Worm (Caenorhabditis elegans): ENCODE measurements around the gene pptr-1.

Gene pptr-1

ce11 chrV:16370039-16370438 is 12.7 kb downstream of the pptr-1 start (continued):
- TF ChIP-seq ceh-82 (tag; optimal IDR thresholded peaks at IDR 0.05) (no peak), fkh-10 (GFP tag; optimal IDR thresholded peaks at IDR 0.05) (no peak), lin-15B (tag; optimal IDR thresholded peaks at IDR 0.05) (peak; percentile 48), unc-62 (GFP tag; optimal IDR thresholded peaks at IDR 0.05) (no peak), nhr-237 (tag; optimal IDR thresholded peaks at IDR 0.05) (no peak), pqm-1 (tag; optimal IDR thresholded peaks at IDR 0.05) (peak; percentile 25), egl-27 (tag; optimal IDR thresholded peaks at IDR 0.05) (no peak), hmg-11 (tag; optimal IDR thresholded peaks at IDR 0.05) (peak; percentile 83), nfya-1 (tag; optimal IDR thresholded peaks at IDR 0.05; ENCODE audit: insufficient read depth) (peak; percentile 64), sea-2 (GFP tag; optimal IDR thresholded peaks at IDR 0.05) (no peak), aly-2 (tag; optimal IDR thresholded peaks at IDR 0.05) (no peak), ztf-11 (tag; optimal IDR thresholded peaks at IDR 0.05) (no peak)

- TF ChIP-seq elt-2 (tag; optimal IDR thresholded peaks at IDR 0.05) (no peak), R02D3.7 (tag; optimal IDR thresholded peaks at IDR 0.05) (no peak), ztf-4 (tag; optimal IDR thresholded peaks at IDR 0.05) (no peak), snpc-4 (tag; optimal IDR thresholded peaks at IDR 0.05) (no peak), zag-1 (tag; optimal IDR thresholded peaks at IDR 0.05) (no peak), tbx-2 (tag; optimal IDR thresholded peaks at IDR 0.05) (no peak), sea-2 (GFP tag; optimal IDR thresholded peaks at IDR 0.05) (no peak), elt-3 (tag; optimal IDR thresholded peaks at IDR 0.05) (no peak), ama-1 (optimal IDR thresholded peaks at IDR 0.05) (no peak), ceh-28 (tag; optimal IDR thresholded peaks at IDR 0.05) (no peak), egl-5 (tag; optimal IDR thresholded peaks at IDR 0.05) (no peak), nfya-1 (tag; optimal IDR thresholded peaks at IDR 0.05; ENCODE audit: insufficient read depth) (no peak), lin-39 (tag; optimal IDR thresholded peaks at IDR 0.05) (no peak), daf-12 (tag; optimal IDR thresholded peaks at IDR 0.05) (no peak), fkh-2 (tag; optimal IDR thresholded peaks at IDR 0.05) (no peak), nhr-11 (tag; optimal IDR thresholded peaks at IDR 0.05) (no peak), nhr-76 (tag; optimal IDR thresholded peaks at IDR 0.05) (no peak), ZK546.5 (tag; optimal IDR thresholded peaks at IDR 0.05) (no peak), lsy-12 (tag; optimal IDR thresholded peaks at IDR 0.05) (no peak)
These were observed 17.4 kb downstream of the pptr-1 start, which contains the start of gene srv-34 for ce11 chrV:16374676-16375075. srv-34 (minus strand) TSS chrV:16374776.

ce11 chrV:16376430-16376948 is 19.2 kb downstream of the pptr-1 start:
- TF ChIP-seq pqm-1 (tag; optimal IDR thresholded peaks at IDR 0.05) (no peak), jun-1 (tag; optimal IDR thresholded peaks at IDR 0.05) (no peak), ztf-11 (tag; optimal IDR thresholded peaks at IDR 0.05) (no peak), ZK546.5 (tag; optimal IDR thresholded peaks at IDR 0.05) (no peak), nhr-28 (tag; optimal IDR thresholded peaks at IDR 0.05) (no peak), ceh-82 (tag; optimal IDR thresholded peaks at IDR 0.05) (no peak), nhr-67 (tag; optimal IDR thresholded peaks at IDR 0.05) (no peak), elt-3 (tag; optimal IDR thresholded peaks at IDR 0.05) (no peak)

- TF ChIP-seq tbx-2 (tag; optimal IDR thresholded peaks at IDR 0.05) (no peak), lin-39 (tag; optimal IDR thresholded peaks at IDR 0.05) (no peak), nhr-11 (tag; optimal IDR thresholded peaks at IDR 0.05) (no peak), ztf-4 (tag; optimal IDR thresholded peaks at IDR 0.05) (no peak), mml-1 (tag; optimal IDR thresholded peaks at IDR 0.05) (no peak), nhr-67 (tag; optimal IDR thresholded peaks at IDR 0.05) (no peak), nhr-25 (tag; optimal IDR thresholded peaks at IDR 0.05) (no peak), fos-1 (tag; optimal IDR thresholded peaks at IDR 0.05) (no peak), lsy-12 (tag; optimal IDR thresholded peaks at IDR 0.05) (no peak), daf-12 (tag; optimal IDR thresholded peaks at IDR 0.05) (no peak), fkh-10 (GFP tag; optimal IDR thresholded peaks at IDR 0.05) (no peak), R02D3.7 (tag; optimal IDR thresholded peaks at IDR 0.05) (no peak), elt-2 (tag; optimal IDR thresholded peaks at IDR 0.05) (no peak), elt-3 (tag; optimal IDR thresholded peaks at IDR 0.05) (no peak), eor-1 (tag; optimal IDR thresholded peaks at IDR 0.05) (no peak), nhr-237 (tag; optimal IDR thresholded peaks at IDR 0.05) (no peak), sea-2 (GFP tag; optimal IDR thresholded peaks at IDR 0.05) (no peak), skn-1 (tag; optimal IDR thresholded peaks at IDR 0.05) (no peak), nhr-28 (tag; optimal IDR thresholded peaks at IDR 0.05) (no peak), nhr-76 (tag; optimal IDR thresholded peaks at IDR 0.05) (no peak)
These were observed 19.9 kb downstream of the pptr-1 start for ce11 chrV:16377188-16377587.

All from whole organism, L3 larva.